Fruit fly (Drosophila melanogaster): ENCODE measurements around the gene Idgf2.
A peak's percentile ranks its signal among the peaks of the same experiment; 100 is the strongest.

Gene Idgf2

dm6 chr2L:16486001-16486793, 39.1 kb downstream of the Idgf2 start (continued):
- TF ChIP-seq CG8944 (GFP tag; optimal IDR thresholded peaks at IDR 0.05) (no peak), Lhr (GFP tag; optimal IDR thresholded peaks at IDR 0.05) (peak; percentile 21), eyg (GFP tag; optimal IDR thresholded peaks at IDR 0.05) (peak; percentile 42), MESR4 (GFP tag; optimal IDR thresholded peaks at IDR 0.05) (no peak), Opbp (GFP tag; IDR thresholded peaks at IDR 0.05; ENCODE audit: partially characterized antibody) (no peak), fru (optimal IDR thresholded peaks at IDR 0.05) (no peak), CG13894 (tag; optimal IDR thresholded peaks at IDR 0.05) (no peak), CG11696 (GFP tag; IDR thresholded peaks at IDR 0.05) (no peak), ftz-f1 (GFP tag; optimal IDR thresholded peaks at IDR 0.05) (no peak), CG14014 (GFP tag; IDR thresholded peaks at IDR 0.05) (no peak), CG12659 (GFP tag; optimal IDR thresholded peaks at IDR 0.05) (peak; percentile 0), pan (optimal IDR thresholded peaks at IDR 0.05) (no peak), pan (GFP tag; optimal IDR thresholded peaks at IDR 0.05 in 1 of 2, IDR thresholded peaks at IDR 0.05 in 1 of 2) (peak in 1 of 2 experiments; percentile 48), dm (GFP tag; optimal IDR thresholded peaks at IDR 0.05) (peak; percentile 6), Hr39 (optimal IDR thresholded peaks at IDR 0.05) (no peak), Taf1 (GFP tag; IDR thresholded peaks at IDR 0.05) (no peak), run (tag; optimal IDR thresholded peaks at IDR 0.05) (no peak), psq (GFP tag; optimal IDR thresholded peaks at IDR 0.05) (peak; percentile 42), caup (GFP tag; optimal IDR thresholded peaks at IDR 0.05; ENCODE audit: severe bottlenecking) (peak; percentile 49), eve (GFP tag; optimal IDR thresholded peaks at IDR 0.05) (no peak), ham (GFP tag; IDR thresholded peaks at IDR 0.05) (no peak), PHDP (tag; optimal IDR thresholded peaks at IDR 0.05) (no peak), HLH54F (GFP tag; optimal IDR thresholded peaks at IDR 0.05) (no peak), pb (GFP tag; optimal IDR thresholded peaks at IDR 0.05) (peak; percentile 62), shn (GFP tag; optimal IDR thresholded peaks at IDR 0.05) (peak; percentile 10), sug (tag; optimal IDR thresholded peaks at IDR 0.05) (peak; percentile 26), nerfin-1 (tag; optimal IDR thresholded peaks at IDR 0.05) (peak; percentile 37), CG11093 (GFP tag; IDR thresholded peaks at IDR 0.05) (no peak), hbn (GFP tag; IDR thresholded peaks at IDR 0.05; ENCODE audit: partially characterized antibody) (no peak), CG12155 (GFP tag; optimal IDR thresholded peaks at IDR 0.05) (no peak), Rfx (GFP tag; IDR thresholded peaks at IDR 0.05) (peak; percentile 57), wek (GFP tag; optimal IDR thresholded peaks at IDR 0.05) (peak; percentile 56), CG1602 (GFP tag; optimal IDR thresholded peaks at IDR 0.05) (no peak), Mes4 (GFP tag; optimal IDR thresholded peaks at IDR 0.05) (no peak), CG1647 (GFP tag; optimal IDR thresholded peaks at IDR 0.05) (no peak), Hmr (GFP tag; optimal IDR thresholded peaks at IDR 0.05) (peak; percentile 31), CG2120 (GFP tag; optimal IDR thresholded peaks at IDR 0.05) (peak; percentile 25), Rx (GFP tag; IDR thresholded peaks at IDR 0.05) (no peak), CG15601 (tag; optimal IDR thresholded peaks at IDR 0.05) (peak; percentile 61), CG31388 (GFP tag; optimal IDR thresholded peaks at IDR 0.05) (no peak), vfl (GFP tag; optimal IDR thresholded peaks at IDR 0.05) (no peak), CG3838 (GFP tag; optimal IDR thresholded peaks at IDR 0.05) (no peak), E2f2 (GFP tag; IDR thresholded peaks at IDR 0.05) (no peak), CG10462 (GFP tag; optimal IDR thresholded peaks at IDR 0.05) (no peak), hb (GFP tag; IDR thresholded peaks at IDR 0.05; ENCODE audit: partially characterized antibody) (no peak), CG12769 (tag; optimal IDR thresholded peaks at IDR 0.05) (peak; percentile 2), en (GFP tag; optimal IDR thresholded peaks at IDR 0.05) (no peak), CG16813 (GFP tag; IDR thresholded peaks at IDR 0.05; ENCODE audit: partially characterized antibody) (no peak), gcm (GFP tag; optimal IDR thresholded peaks at IDR 0.05) (no peak), ewg (GFP tag; optimal IDR thresholded peaks at IDR 0.05) (peak; percentile 53), CG6654 (GFP tag; optimal IDR thresholded peaks at IDR 0.05) (no peak)

Measured in whole organism, embryonic.